Worm (Caenorhabditis elegans) whole organism, young adult: ENCODE results near the gene sulp-7.

ENCODE experiments used
- B0019.2 ChIP-seq: fragments of 200-800 bp; sonication (Bioruptor generic); conservative IDR thresholded peaks from 2 replicates; pipeline ENCODE4 v1.3.6; 2022; ENCODE audit warnings: missing genetic modification reagents, missing genetic modification characterization, missing compliant biosample characterization
- F22D6.2 ChIP-seq: sonication (generic microtip); optimal IDR thresholded peaks from 2 replicates; lab custom pipeline; 2016; ENCODE audit warnings: mild to moderate bottlenecking, missing genetic modification characterization, missing compliant biosample characterization
- athp-1 ChIP-seq: sonication (generic microtip); optimal IDR thresholded peaks from 2 replicates; lab custom pipeline; 2017; ENCODE audit warnings: mild to moderate bottlenecking, missing genetic modification characterization, missing compliant biosample characterization
- ceh-79 ChIP-seq: sonication (generic microtip); optimal IDR thresholded peaks from 2 replicates; lab custom pipeline; 2017; ENCODE audit warnings: mild to moderate bottlenecking, missing genetic modification characterization, missing compliant biosample characterization
- egl-18 ChIP-seq: fragments of 200-800 bp; sonication (Bioruptor generic); IDR thresholded peaks from 2 replicates; pipeline ENCODE4 v1.3.6; 2022; ENCODE audit warnings: missing genetic modification reagents, missing genetic modification characterization, missing compliant biosample characterization
- pha-4 ChIP-seq: fragments of 150-350 bp; sonication (generic microtip); optimal IDR thresholded peaks from 2 replicates; lab custom pipeline; 2014; ENCODE audit warnings: missing biosample characterization, missing genetic modification reagents, missing genetic modification characterization
- snpc-1.1 ChIP-seq: sonication (generic microtip); optimal IDR thresholded peaks from 2 replicates; lab custom pipeline; 2017; ENCODE audit warnings: missing genetic modification characterization, mild to moderate bottlenecking, missing compliant biosample characterization, antibody characterized with exemption, moderate library complexity, missing genotype, missing genetic modification reagents; ENCODE audit not compliant: insufficient read depth

ce11 chrX:11095480-11095879, 15.0 kb downstream of the sulp-7 start:
- TF ChIP-seq snpc-1.1 (tag; lab: Kevin White, UChicago) = peak; percentile 7
- peak; percentile 46 for TF ChIP-seq ceh-79 (tag; lab: Kevin White, UChicago)
- no peak for TF ChIP-seq pha-4 (tag; lab: Kevin White, UChicago)
- TF ChIP-seq athp-1 (tag; lab: Kevin White, UChicago) = peak; percentile 67
- peak; percentile 70 for TF ChIP-seq F22D6.2 (tag; lab: Kevin White, UChicago)
- TF ChIP-seq egl-18 (GFP tag; lab: Robert Waterston, UW) = 0 out of 2 replicates have a peak, but pooled peaks have one; percentile 64
- TF ChIP-seq B0019.2 (GFP tag; lab: Robert Waterston, UW) = no peak
